Fruit fly (Drosophila melanogaster) whole organism, pupa: Measurements from ENCODE around the gene CG5854.

ENCODE experiments used
- CG17806 ChIP-seq: fragments of 200-800 bp; sonication (Bioruptor generic); optimal IDR thresholded peaks from 2 replicates; lab custom pipeline; 2018; ENCODE audit warnings: missing biosample characterization, mild to moderate bottlenecking, missing genetic modification characterization, moderate library complexity
- CG4496 ChIP-seq: fragments of 200-800 bp; sonication (Bioruptor generic); IDR thresholded peaks from 3 replicates; pipeline ENCODE4 v1.3.6; 2022; ENCODE audit warnings: missing biosample characterization, missing genetic modification characterization
- Ets98B ChIP-seq: fragments of 200-800 bp; sonication (Bioruptor generic); IDR thresholded peaks from 2 replicates; pipeline ENCODE4 v1.3.6; 2022; ENCODE audit warnings: missing biosample characterization, missing genetic modification characterization

- TF ChIP-seq CG4496 (GFP tag; lab: Robert Waterston, UW): peak; percentile 61; the same call in 2 of the 3 replicates
- peak; percentile 38; the same call in 1 of the 2 replicates for TF ChIP-seq Ets98B
- peak; percentile 93 for TF ChIP-seq CG17806 (tag; lab: Kevin White, UChicago)
These were observed 17.7 kb upstream of the CG5854 start for dm6 chr3R:23915967-23916366.
